Worm (Caenorhabditis elegans) whole organism, L2 larva: ENCODE measurements around the gene pho-7.

Experiments
- C34F6.9 ChIP-seq: fragments of 150-350 bp; optimal IDR thresholded peaks from 2 replicates; lab custom pipeline; 2014; ENCODE audit warnings: missing biosample characterization, missing genetic modification characterization
- F13H6.1 ChIP-seq: sonication (generic microtip); optimal IDR thresholded peaks from 2 replicates; lab custom pipeline; 2016; ENCODE audit warnings: missing genetic modification characterization, missing compliant biosample characterization
- ZK546.5 ChIP-seq: sonication (generic microtip); optimal IDR thresholded peaks from 2 replicates; lab custom pipeline; 2017; ENCODE audit warnings: missing biosample characterization, missing genetic modification characterization
- alr-1 ChIP-seq: fragments of 150-350 bp; optimal IDR thresholded peaks from 2 replicates; lab custom pipeline; 2014; ENCODE audit warnings: missing biosample characterization, missing genetic modification characterization
- aly-2 ChIP-seq: fragments of 150-350 bp; optimal IDR thresholded peaks from 2 replicates; lab custom pipeline; 2014; ENCODE audit warnings: missing biosample characterization, missing genetic modification characterization
- ama-1 ChIP-seq: fragments of 150-350 bp; optimal IDR thresholded peaks from 2 replicates; lab custom pipeline; 2018; ENCODE audit warnings: inconsistent platforms
- blmp-1 ChIP-seq: sonication (generic microtip); optimal IDR thresholded peaks from 2 replicates; lab custom pipeline; 2017; ENCODE audit warnings: missing genetic modification characterization, mild to moderate bottlenecking, missing compliant biosample characterization, antibody characterized with exemption, moderate library complexity; ENCODE audit not compliant: insufficient read depth
- ceh-82 ChIP-seq: fragments of 150-350 bp; optimal IDR thresholded peaks from 2 replicates; lab custom pipeline; 2014; ENCODE audit warnings: missing biosample characterization, missing genetic modification characterization
- crh-2 ChIP-seq: sonication (generic microtip); optimal IDR thresholded peaks from 2 replicates; lab custom pipeline; 2017; ENCODE audit warnings: missing biosample characterization, missing genetic modification characterization
- dmd-4 ChIP-seq: sonication (generic microtip); optimal IDR thresholded peaks from 2 replicates; lab custom pipeline; 2017; ENCODE audit warnings: missing biosample characterization, missing genetic modification characterization
- egl-27 ChIP-seq: sonication (generic microtip); optimal IDR thresholded peaks from 3 replicates; lab custom pipeline; 2017; ENCODE audit warnings: missing biosample characterization, missing genetic modification reagents, missing genetic modification characterization
- elt-1 ChIP-seq: fragments of 150-350 bp; optimal IDR thresholded peaks from 2 replicates; lab custom pipeline; 2014; ENCODE audit warnings: missing biosample characterization, missing genetic modification characterization
- elt-3 ChIP-seq: sonication (generic microtip); optimal IDR thresholded peaks from 2 replicates; lab custom pipeline; 2017; ENCODE audit warnings: missing biosample characterization, missing genetic modification characterization
- fos-1 ChIP-seq: fragments of 150-350 bp; optimal IDR thresholded peaks from 2 replicates; lab custom pipeline; 2014; ENCODE audit warnings: missing biosample characterization, missing genetic modification characterization
- gmeb-1 ChIP-seq: fragments of 150-350 bp; optimal IDR thresholded peaks from 2 replicates; lab custom pipeline; 2014; ENCODE audit warnings: missing biosample characterization, missing genetic modification characterization
- lin-39 ChIP-seq: fragments of 150-350 bp; optimal IDR thresholded peaks from 2 replicates; lab custom pipeline; 2014; ENCODE audit warnings: missing biosample characterization, missing genetic modification reagents, missing genetic modification characterization
- lsy-2 ChIP-seq, 2 experiments: fragments of 150-350 bp in 1 of 2; sonication (generic microtip) in 1 of 2; optimal IDR thresholded peaks; 2 replicates each; lab custom pipeline; 2014 to 2017; ENCODE audit warnings: missing biosample characterization in 2 of 2, missing genetic modification characterization in 2 of 2
- mab-5 ChIP-seq: fragments of 150-350 bp; optimal IDR thresholded peaks from 2 replicates; lab custom pipeline; 2014; ENCODE audit warnings: missing biosample characterization, missing genetic modification characterization
- mbf-1 ChIP-seq: sonication (generic microtip); optimal IDR thresholded peaks from 2 replicates; lab custom pipeline; 2017; ENCODE audit warnings: missing biosample characterization, missing genetic modification characterization
- mdl-1 ChIP-seq, 2 experiments: fragments of 150-350 bp in 1 of 2; sonication (generic microtip) in 1 of 2; optimal IDR thresholded peaks; 2 replicates each; lab custom pipeline; 2017; ENCODE audit warnings: missing biosample characterization in 2 of 2, missing genetic modification characterization in 2 of 2
- nhr-10 ChIP-seq: sonication (generic microtip); optimal IDR thresholded peaks from 2 replicates; lab custom pipeline; 2017; ENCODE audit warnings: missing biosample characterization, missing genetic modification characterization
- nhr-11 ChIP-seq: fragments of 150-350 bp; optimal IDR thresholded peaks from 2 replicates; lab custom pipeline; 2014; ENCODE audit warnings: missing biosample characterization, missing genetic modification characterization
- nhr-12 ChIP-seq: fragments of 150-350 bp; optimal IDR thresholded peaks from 2 replicates; lab custom pipeline; 2014; ENCODE audit warnings: missing biosample characterization, missing genetic modification characterization
- nhr-21 ChIP-seq: fragments of 150-350 bp; optimal IDR thresholded peaks from 2 replicates; lab custom pipeline; 2014; ENCODE audit warnings: missing biosample characterization, missing genetic modification characterization
- nhr-23 ChIP-seq: fragments of 150-350 bp; optimal IDR thresholded peaks from 2 replicates; lab custom pipeline; 2014; ENCODE audit warnings: missing biosample characterization, missing genetic modification reagents, missing genetic modification characterization
- nhr-237 ChIP-seq: fragments of 150-350 bp; optimal IDR thresholded peaks from 2 replicates; lab custom pipeline; 2014; ENCODE audit warnings: missing biosample characterization, missing genetic modification characterization
- nhr-25 ChIP-seq: fragments of 150-350 bp; sonication (generic microtip); optimal IDR thresholded peaks from 3 replicates; lab custom pipeline; 2014; ENCODE audit warnings: missing biosample characterization, missing genetic modification characterization
- nhr-77 ChIP-seq: fragments of 150-350 bp; optimal IDR thresholded peaks from 2 replicates; lab custom pipeline; 2014; ENCODE audit warnings: missing biosample characterization, missing genetic modification characterization
- peb-1 ChIP-seq: fragments of 150-350 bp; optimal IDR thresholded peaks from 2 replicates; lab custom pipeline; 2014; ENCODE audit warnings: missing biosample characterization, missing genetic modification characterization
- skn-1 ChIP-seq: sonication (generic microtip); optimal IDR thresholded peaks from 2 replicates; lab custom pipeline; 2017; ENCODE audit warnings: missing biosample characterization, missing genetic modification characterization
- sma-3 ChIP-seq: sonication (generic microtip); optimal IDR thresholded peaks from 2 replicates; lab custom pipeline; 2016; ENCODE audit warnings: missing genetic modification reagents, missing genetic modification characterization, missing compliant biosample characterization
- unc-39 ChIP-seq: fragments of 150-350 bp; optimal IDR thresholded peaks from 2 replicates; lab custom pipeline; 2014; ENCODE audit warnings: missing biosample characterization, missing genetic modification characterization
- unc-62 ChIP-seq: fragments of 150-350 bp; optimal IDR thresholded peaks from 2 replicates; lab custom pipeline; 2014; ENCODE audit warnings: missing biosample characterization, missing genetic modification reagents, missing genetic modification characterization
- zag-1 ChIP-seq: fragments of 150-350 bp; optimal IDR thresholded peaks from 2 replicates; lab custom pipeline; 2014; ENCODE audit warnings: missing biosample characterization, missing genetic modification characterization
- ztf-1 ChIP-seq: fragments of 200-800 bp; sonication (Bioruptor generic); conservative IDR thresholded peaks from 2 replicates; pipeline ENCODE4 v1.3.6; 2022; ENCODE audit warnings: missing genetic modification characterization, missing compliant biosample characterization
- ztf-11 ChIP-seq: sonication (generic microtip); optimal IDR thresholded peaks from 2 replicates; lab custom pipeline; 2017; ENCODE audit warnings: missing biosample characterization, missing genetic modification characterization

Gene pho-7

ce11 chrX:10979186-10979585, 38.0 kb upstream of the pho-7 start, which contains the start of gene pxn-2:
TSS of gene pxn-2 (minus strand) at chrX:10979286.
- no peak for TF ChIP-seq skn-1 (tag; lab: Kevin White, UChicago)
- TF ChIP-seq mab-5: no peak
- TF ChIP-seq unc-62 (GFP tag; lab: Kevin White, UChicago): no peak
- no peak for TF ChIP-seq nhr-25 (tag; lab: Kevin White, UChicago)
- no peak for TF ChIP-seq nhr-11 (tag; lab: Kevin White, UChicago)
- TF ChIP-seq, all 48 proteins: peak for 0

- TF ChIP-seq aly-2: no peak
- TF ChIP-seq skn-1 (tag; lab: Kevin White, UChicago): no peak
- TF ChIP-seq nhr-10 (tag; lab: Kevin White, UChicago): no peak
- no peak for TF ChIP-seq crh-2 (tag; lab: Kevin White, UChicago)
- TF ChIP-seq nhr-77: no peak
- no peak for TF ChIP-seq fos-1
- no peak for TF ChIP-seq sma-3 (GFP tag; lab: Kevin White, UChicago)
- TF ChIP-seq ama-1 (lab: Kevin White, UChicago): no peak
- no peak for TF ChIP-seq lin-39 (tag; lab: Kevin White, UChicago)
- TF ChIP-seq dmd-4: no peak
- no peak for TF ChIP-seq nhr-11 (tag; lab: Kevin White, UChicago)
- no peak for TF ChIP-seq ceh-82 (tag; lab: Kevin White, UChicago)
- TF ChIP-seq egl-27 (tag; lab: Kevin White, UChicago): no peak
- TF ChIP-seq nhr-23 (tag; lab: Kevin White, UChicago): no peak
- TF ChIP-seq zag-1 (tag; lab: Kevin White, UChicago): no peak
- TF ChIP-seq ZK546.5: no peak
Observed at ce11 chrX:10976447-10977196, 35.5 kb upstream of the pho-7 start.

ce11 chrX:10971118-10971517, 30.0 kb upstream of the pho-7 start:
- TF ChIP-seq lin-39 (tag; lab: Kevin White, UChicago): no peak
- no peak for TF ChIP-seq nhr-12 (tag; lab: Kevin White, UChicago)
- TF ChIP-seq sma-3 (GFP tag; lab: Kevin White, UChicago): no peak
- no peak for TF ChIP-seq lsy-2 (tag; optimal IDR thresholded peaks at IDR 0.05; lab: Kevin White, UChicago)
- TF ChIP-seq ztf-11: no peak
- TF ChIP-seq nhr-23 (tag; lab: Kevin White, UChicago): no peak
- TF ChIP-seq F13H6.1 (tag; lab: Kevin White, UChicago): no peak
- no peak for TF ChIP-seq mab-5
- TF ChIP-seq alr-1: no peak
- no peak for TF ChIP-seq zag-1 (tag; lab: Kevin White, UChicago)

- no peak for TF ChIP-seq unc-39 (tag; lab: Kevin White, UChicago)
- TF ChIP-seq elt-3 (tag; lab: Kevin White, UChicago): no peak
- no peak for TF ChIP-seq nhr-25 (tag; lab: Kevin White, UChicago)
- no peak for TF ChIP-seq nhr-237 (tag; lab: Kevin White, UChicago)
- no peak for TF ChIP-seq C34F6.9
- no peak for TF ChIP-seq nhr-10 (tag; lab: Kevin White, UChicago)
- TF ChIP-seq blmp-1 (tag; lab: Kevin White, UChicago): no peak
- TF ChIP-seq alr-1: no peak
- no peak for TF ChIP-seq sma-3 (GFP tag; lab: Kevin White, UChicago)
- TF ChIP-seq ceh-82 (tag; lab: Kevin White, UChicago): no peak
- no peak for TF ChIP-seq ZK546.5
- TF ChIP-seq nhr-21 (tag; lab: Kevin White, UChicago): no peak
- TF ChIP-seq mdl-1 (tag; optimal IDR thresholded peaks at IDR 0.05; lab: Kevin White, UChicago): no peak
- TF ChIP-seq gmeb-1 (tag; lab: Kevin White, UChicago): no peak
- TF ChIP-seq mbf-1 (tag; lab: Kevin White, UChicago): no peak
- no peak for TF ChIP-seq elt-1 (tag; lab: Kevin White, UChicago)
- TF ChIP-seq lsy-2 (tag; optimal IDR thresholded peaks at IDR 0.05; lab: Kevin White, UChicago): no peak
- TF ChIP-seq nhr-12 (tag; lab: Kevin White, UChicago): no peak
- no peak for TF ChIP-seq skn-1 (tag; lab: Kevin White, UChicago)
- no peak for TF ChIP-seq ztf-11
Observed at ce11 chrX:10970629-10971028, 29.5 kb upstream of the pho-7 start, which contains the start of gene K09C8.8. TSS of gene K09C8.8 (plus strand) at chrX:10970929.

- TF ChIP-seq mab-5: no peak
- TF ChIP-seq ztf-1 (GFP tag; lab: Robert Waterston, UW): no peak
- TF ChIP-seq peb-1 (tag; lab: Kevin White, UChicago): no peak
- TF ChIP-seq, all 48 proteins: peak for 0
Observed at ce11 chrX:10967698-10968097, 26.5 kb upstream of the pho-7 start, which contains the start of gene K09C8.9. TSS of gene K09C8.9 (minus strand) at chrX:10967798.
